Worm (Caenorhabditis elegans) whole organism, L2 larva: ENCODE data around the gene T25B9.12.

Source experiments
- C34F6.9 ChIP-seq: fragments of 150-350 bp; optimal IDR thresholded peaks from 2 replicates; lab custom pipeline; 2014; ENCODE audit warnings: missing biosample characterization, missing genetic modification characterization
- F13H6.1 ChIP-seq: sonication (generic microtip); optimal IDR thresholded peaks from 2 replicates; lab custom pipeline; 2016; ENCODE audit warnings: missing genetic modification characterization, missing compliant biosample characterization
- R02D3.7 ChIP-seq: fragments of 150-350 bp; optimal IDR thresholded peaks from 2 replicates; lab custom pipeline; 2014; ENCODE audit warnings: missing biosample characterization, missing genetic modification characterization
- Y55F3AM.14 ChIP-seq: fragments of 200-800 bp; sonication (Bioruptor generic); optimal IDR thresholded peaks from 2 replicates; lab custom pipeline; 2018; ENCODE audit warnings: mild to moderate bottlenecking, missing genetic modification characterization, missing compliant biosample characterization
- ZK546.5 ChIP-seq: sonication (generic microtip); optimal IDR thresholded peaks from 2 replicates; lab custom pipeline; 2017; ENCODE audit warnings: missing biosample characterization, missing genetic modification characterization
- alr-1 ChIP-seq: fragments of 150-350 bp; optimal IDR thresholded peaks from 2 replicates; lab custom pipeline; 2014; ENCODE audit warnings: missing biosample characterization, missing genetic modification characterization
- aly-2 ChIP-seq: fragments of 150-350 bp; optimal IDR thresholded peaks from 2 replicates; lab custom pipeline; 2014; ENCODE audit warnings: missing biosample characterization, missing genetic modification characterization
- ama-1 ChIP-seq: fragments of 150-350 bp; optimal IDR thresholded peaks from 2 replicates; lab custom pipeline; 2018; ENCODE audit warnings: inconsistent platforms
- blmp-1 ChIP-seq: sonication (generic microtip); optimal IDR thresholded peaks from 2 replicates; lab custom pipeline; 2017; ENCODE audit warnings: missing genetic modification characterization, mild to moderate bottlenecking, missing compliant biosample characterization, antibody characterized with exemption, moderate library complexity; ENCODE audit not compliant: insufficient read depth
- ceh-16 ChIP-seq: fragments of 150-350 bp; optimal IDR thresholded peaks from 2 replicates; lab custom pipeline; 2014; ENCODE audit warnings: missing biosample characterization, missing genetic modification characterization
- ceh-82 ChIP-seq: fragments of 150-350 bp; optimal IDR thresholded peaks from 2 replicates; lab custom pipeline; 2014; ENCODE audit warnings: missing biosample characterization, missing genetic modification characterization
- crh-2 ChIP-seq: sonication (generic microtip); optimal IDR thresholded peaks from 2 replicates; lab custom pipeline; 2017; ENCODE audit warnings: missing biosample characterization, missing genetic modification characterization
- dmd-4 ChIP-seq: sonication (generic microtip); optimal IDR thresholded peaks from 2 replicates; lab custom pipeline; 2017; ENCODE audit warnings: missing biosample characterization, missing genetic modification characterization
- egl-27 ChIP-seq: sonication (generic microtip); optimal IDR thresholded peaks from 3 replicates; lab custom pipeline; 2017; ENCODE audit warnings: missing biosample characterization, missing genetic modification reagents, missing genetic modification characterization
- elt-1 ChIP-seq: fragments of 150-350 bp; optimal IDR thresholded peaks from 2 replicates; lab custom pipeline; 2014; ENCODE audit warnings: missing biosample characterization, missing genetic modification characterization
- elt-3 ChIP-seq: sonication (generic microtip); optimal IDR thresholded peaks from 2 replicates; lab custom pipeline; 2017; ENCODE audit warnings: missing biosample characterization, missing genetic modification characterization
- fos-1 ChIP-seq: fragments of 150-350 bp; optimal IDR thresholded peaks from 2 replicates; lab custom pipeline; 2014; ENCODE audit warnings: missing biosample characterization, missing genetic modification characterization
- gmeb-1 ChIP-seq: fragments of 150-350 bp; optimal IDR thresholded peaks from 2 replicates; lab custom pipeline; 2014; ENCODE audit warnings: missing biosample characterization, missing genetic modification characterization
- lin-11 ChIP-seq: fragments of 150-350 bp; sonication (generic microtip); optimal IDR thresholded peaks from 2 replicates; lab custom pipeline; 2014; ENCODE audit warnings: missing biosample characterization, missing genetic modification characterization, inconsistent platforms, mixed read lengths
- lin-13 ChIP-seq: fragments of 150-350 bp; optimal IDR thresholded peaks from 2 replicates; lab custom pipeline; 2014; ENCODE audit warnings: missing biosample characterization, missing genetic modification reagents, missing genetic modification characterization
- lin-39 ChIP-seq: fragments of 150-350 bp; optimal IDR thresholded peaks from 2 replicates; lab custom pipeline; 2014; ENCODE audit warnings: missing biosample characterization, missing genetic modification reagents, missing genetic modification characterization
- lsy-2 ChIP-seq, 2 experiments: fragments of 150-350 bp in 1 of 2; sonication (generic microtip) in 1 of 2; optimal IDR thresholded peaks; 2 replicates each; lab custom pipeline; 2014 to 2017; ENCODE audit warnings: missing biosample characterization in 2 of 2, missing genetic modification characterization in 2 of 2
- mab-5 ChIP-seq: fragments of 150-350 bp; optimal IDR thresholded peaks from 2 replicates; lab custom pipeline; 2014; ENCODE audit warnings: missing biosample characterization, missing genetic modification characterization
- mbf-1 ChIP-seq: sonication (generic microtip); optimal IDR thresholded peaks from 2 replicates; lab custom pipeline; 2017; ENCODE audit warnings: missing biosample characterization, missing genetic modification characterization
- mdl-1 ChIP-seq, 2 experiments: fragments of 150-350 bp in 1 of 2; sonication (generic microtip) in 1 of 2; optimal IDR thresholded peaks; 2 replicates each; lab custom pipeline; 2017; ENCODE audit warnings: missing biosample characterization in 2 of 2, missing genetic modification characterization in 2 of 2
- nhr-10 ChIP-seq: sonication (generic microtip); optimal IDR thresholded peaks from 2 replicates; lab custom pipeline; 2017; ENCODE audit warnings: missing biosample characterization, missing genetic modification characterization
- nhr-11 ChIP-seq: fragments of 150-350 bp; optimal IDR thresholded peaks from 2 replicates; lab custom pipeline; 2014; ENCODE audit warnings: missing biosample characterization, missing genetic modification characterization
- nhr-12 ChIP-seq: fragments of 150-350 bp; optimal IDR thresholded peaks from 2 replicates; lab custom pipeline; 2014; ENCODE audit warnings: missing biosample characterization, missing genetic modification characterization
- nhr-129 ChIP-seq: fragments of 150-350 bp; optimal IDR thresholded peaks from 2 replicates; lab custom pipeline; 2014; ENCODE audit warnings: missing biosample characterization, missing genetic modification characterization
- nhr-21 ChIP-seq: fragments of 150-350 bp; optimal IDR thresholded peaks from 2 replicates; lab custom pipeline; 2014; ENCODE audit warnings: missing biosample characterization, missing genetic modification characterization
- nhr-23 ChIP-seq: fragments of 150-350 bp; optimal IDR thresholded peaks from 2 replicates; lab custom pipeline; 2014; ENCODE audit warnings: missing biosample characterization, missing genetic modification reagents, missing genetic modification characterization
- nhr-237 ChIP-seq: fragments of 150-350 bp; optimal IDR thresholded peaks from 2 replicates; lab custom pipeline; 2014; ENCODE audit warnings: missing biosample characterization, missing genetic modification characterization
- nhr-25 ChIP-seq: fragments of 150-350 bp; sonication (generic microtip); optimal IDR thresholded peaks from 3 replicates; lab custom pipeline; 2014; ENCODE audit warnings: missing biosample characterization, missing genetic modification characterization
- nhr-6 ChIP-seq: fragments of 150-350 bp; optimal IDR thresholded peaks from 2 replicates; lab custom pipeline; 2014; ENCODE audit warnings: missing biosample characterization, missing genetic modification characterization
- nhr-77 ChIP-seq: fragments of 150-350 bp; optimal IDR thresholded peaks from 2 replicates; lab custom pipeline; 2014; ENCODE audit warnings: missing biosample characterization, missing genetic modification characterization
- peb-1 ChIP-seq: fragments of 150-350 bp; optimal IDR thresholded peaks from 2 replicates; lab custom pipeline; 2014; ENCODE audit warnings: missing biosample characterization, missing genetic modification characterization
- sem-4 ChIP-seq: fragments of 150-350 bp; optimal IDR thresholded peaks from 2 replicates; lab custom pipeline; 2014; ENCODE audit warnings: missing biosample characterization, missing genetic modification reagents, missing genetic modification characterization
- skn-1 ChIP-seq: sonication (generic microtip); optimal IDR thresholded peaks from 2 replicates; lab custom pipeline; 2017; ENCODE audit warnings: missing biosample characterization, missing genetic modification characterization
- sma-3 ChIP-seq: sonication (generic microtip); optimal IDR thresholded peaks from 2 replicates; lab custom pipeline; 2016; ENCODE audit warnings: missing genetic modification reagents, missing genetic modification characterization, missing compliant biosample characterization
- sma-9 ChIP-seq, 2 experiments: fragments of 150-350 bp in 1 of 2; sonication (generic microtip) in 1 of 2; optimal IDR thresholded peaks; 2 replicates each; lab custom pipeline; 2014 to 2016; ENCODE audit warnings: missing genetic modification characterization in 2 of 2, mild to moderate bottlenecking in 1 of 2, missing biosample characterization in 1 of 2, missing compliant biosample characterization in 1 of 2, missing genetic modification reagents in 1 of 2, moderate library complexity in 1 of 2
- snpc-4 ChIP-seq: fragments of 150-350 bp; optimal IDR thresholded peaks from 2 replicates; lab custom pipeline; 2014; ENCODE audit warnings: missing biosample characterization, missing genetic modification characterization
- unc-39 ChIP-seq: fragments of 150-350 bp; optimal IDR thresholded peaks from 2 replicates; lab custom pipeline; 2014; ENCODE audit warnings: missing biosample characterization, missing genetic modification characterization
- unc-55 ChIP-seq: fragments of 150-350 bp; sonication (generic microtip); optimal IDR thresholded peaks from 3 replicates; lab custom pipeline; 2014; ENCODE audit warnings: missing biosample characterization, missing genetic modification reagents, missing genetic modification characterization
- unc-62 ChIP-seq: fragments of 150-350 bp; optimal IDR thresholded peaks from 2 replicates; lab custom pipeline; 2014; ENCODE audit warnings: missing biosample characterization, missing genetic modification reagents, missing genetic modification characterization
- zag-1 ChIP-seq: fragments of 150-350 bp; optimal IDR thresholded peaks from 2 replicates; lab custom pipeline; 2014; ENCODE audit warnings: missing biosample characterization, missing genetic modification characterization
- ztf-1 ChIP-seq: fragments of 200-800 bp; sonication (Bioruptor generic); conservative IDR thresholded peaks from 2 replicates; pipeline ENCODE4 v1.3.6; 2022; ENCODE audit warnings: missing genetic modification characterization, missing compliant biosample characterization
- ztf-11 ChIP-seq: sonication (generic microtip); optimal IDR thresholded peaks from 2 replicates; lab custom pipeline; 2017; ENCODE audit warnings: missing biosample characterization, missing genetic modification characterization
- ztf-4 ChIP-seq: fragments of 150-350 bp; optimal IDR thresholded peaks from 2 replicates; lab custom pipeline; 2014; ENCODE audit warnings: missing biosample characterization, missing genetic modification characterization

Gene T25B9.12

DNA sequence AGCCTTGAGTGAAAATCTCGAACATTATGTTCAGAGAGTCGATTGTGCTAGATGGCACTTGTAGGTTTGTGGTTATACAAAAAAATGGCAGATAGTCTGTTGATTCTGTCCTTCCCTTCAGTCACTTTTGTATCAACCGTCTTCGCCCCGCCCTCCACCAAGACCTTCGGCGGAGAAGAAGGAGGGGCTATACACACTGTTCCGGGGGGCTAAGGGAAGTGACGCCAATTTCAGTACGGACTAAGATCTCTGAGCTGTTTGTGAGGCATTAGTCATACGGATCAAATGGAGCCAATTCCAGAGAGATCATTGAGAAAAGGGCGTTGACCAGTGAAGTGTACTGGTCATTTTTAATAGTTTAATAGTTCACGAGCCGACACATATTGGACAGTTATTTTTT lies 15.4 kb downstream of the T25B9.12 start, which contains the start of gene swt-3:
TSS of gene swt-3 (minus strand) at position 101 of the 400 bp plus-strand sequence.
- TF ChIP-seq ztf-4 = no peak
- TF ChIP-seq nhr-77 (tag; lab: Kevin White, UChicago) = no peak
- no peak for TF ChIP-seq ztf-1 (GFP tag; lab: Robert Waterston, UW)
- no peak for TF ChIP-seq dmd-4 (tag; lab: Kevin White, UChicago)
- no peak for TF ChIP-seq ceh-16 (tag; lab: Kevin White, UChicago)
- no peak for TF ChIP-seq blmp-1 (tag; lab: Kevin White, UChicago)
- no peak for TF ChIP-seq unc-55 (GFP tag; lab: Kevin White, UChicago)

ce11 chrIV:10781346-10781745 lies 16.2 kb downstream of the T25B9.12 start:
- TF ChIP-seq nhr-21 (tag; lab: Kevin White, UChicago) (peak; percentile 31), sma-9 (GFP tag; optimal IDR thresholded peaks at IDR 0.05; lab: Kevin White, UChicago) (peak; percentile 77), sma-9 (tag; optimal IDR thresholded peaks at IDR 0.05; lab: Kevin White, UChicago) (no peak), alr-1 (no peak)

DNA sequence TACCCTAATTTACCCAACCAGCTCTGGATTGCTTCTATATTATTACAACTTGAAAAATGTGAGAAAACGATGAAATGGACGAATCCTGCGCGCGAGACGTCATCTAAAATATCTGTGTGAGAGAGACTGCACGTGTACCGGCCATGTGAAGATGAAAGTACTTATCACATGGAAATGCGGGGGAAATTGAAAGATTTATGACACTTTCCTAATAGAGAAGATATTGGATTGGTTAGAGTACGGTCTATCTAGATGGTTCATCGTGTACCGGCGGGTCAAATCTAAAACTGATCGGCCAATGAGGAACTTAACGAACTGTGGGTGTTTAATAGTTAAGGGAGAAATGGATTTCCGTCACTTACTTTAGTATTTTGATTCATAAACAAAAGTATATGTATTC lies 16.9 kb downstream of the T25B9.12 start:
- TF ChIP-seq unc-39 (no peak), skn-1 (tag; lab: Kevin White, UChicago) (no peak), crh-2 (tag; lab: Kevin White, UChicago) (peak; percentile 35), F13H6.1 (tag; lab: Kevin White, UChicago) (no peak), peb-1 (no peak), lin-39 (no peak), nhr-237 (no peak), egl-27 (peak; percentile 48), nhr-6 (no peak), nhr-77 (tag; lab: Kevin White, UChicago) (no peak), nhr-23 (no peak), sma-3 (GFP tag; lab: Kevin White, UChicago) (peak; percentile 82), ztf-1 (GFP tag; lab: Robert Waterston, UW) (no peak), ZK546.5 (tag; lab: Kevin White, UChicago) (no peak), ama-1 (lab: Kevin White, UChicago) (no peak), R02D3.7 (tag; lab: Kevin White, UChicago) (no peak), zag-1 (no peak), ztf-4 (no peak), sma-9 (GFP tag; optimal IDR thresholded peaks at IDR 0.05; lab: Kevin White, UChicago) (peak; percentile 98), sma-9 (tag; optimal IDR thresholded peaks at IDR 0.05; lab: Kevin White, UChicago) (no peak), unc-62 (GFP tag; lab: Kevin White, UChicago) (no peak), nhr-25 (tag; lab: Kevin White, UChicago) (peak; percentile 79), gmeb-1 (tag; lab: Kevin White, UChicago) (peak; percentile 45), sem-4 (tag; lab: Kevin White, UChicago) (no peak), mdl-1 (tag; optimal IDR thresholded peaks at IDR 0.05; lab: Kevin White, UChicago) (peak; percentile 56 to 80), elt-3 (tag; lab: Kevin White, UChicago) (no peak), snpc-4 (no peak), nhr-129 (tag; lab: Kevin White, UChicago) (peak; percentile 4), C34F6.9 (tag; lab: Kevin White, UChicago) (no peak), ztf-11 (tag; lab: Kevin White, UChicago) (no peak), blmp-1 (tag; lab: Kevin White, UChicago) (peak; percentile 84), aly-2 (tag; lab: Kevin White, UChicago) (no peak), nhr-12 (tag; lab: Kevin White, UChicago) (no peak), Y55F3AM.14 (GFP tag; lab: Kevin White, UChicago) (peak; percentile 5), fos-1 (tag; lab: Kevin White, UChicago) (peak; percentile 41), lin-13 (GFP tag; lab: Kevin White, UChicago) (no peak), mbf-1 (no peak), lsy-2 (tag; optimal IDR thresholded peaks at IDR 0.05; lab: Kevin White, UChicago) (peak in 1 of 2 experiments; percentile 43), unc-55 (GFP tag; lab: Kevin White, UChicago) (no peak), elt-1 (tag; lab: Kevin White, UChicago) (no peak), dmd-4 (tag; lab: Kevin White, UChicago) (no peak), lin-11 (tag; lab: Kevin White, UChicago) (no peak), nhr-11 (tag; lab: Kevin White, UChicago) (no peak), alr-1 (no peak), nhr-21 (tag; lab: Kevin White, UChicago) (peak; percentile 92), ceh-16 (tag; lab: Kevin White, UChicago) (no peak), ceh-82 (tag; lab: Kevin White, UChicago) (no peak), nhr-10 (tag; lab: Kevin White, UChicago) (no peak), mab-5 (tag; lab: Kevin White, UChicago) (no peak)
